Worm (Caenorhabditis elegans) whole organism, L2 larva: ENCODE results near the gene gldi-7.

ENCODE experiments used
- C34F6.9 ChIP-seq: fragments of 150-350 bp; optimal IDR thresholded peaks from 2 replicates; lab custom pipeline; 2014; ENCODE audit warnings: missing biosample characterization, missing genetic modification characterization
- F13H6.1 ChIP-seq: sonication (generic microtip); optimal IDR thresholded peaks from 2 replicates; lab custom pipeline; 2016; ENCODE audit warnings: missing genetic modification characterization, missing compliant biosample characterization
- R02D3.7 ChIP-seq: fragments of 150-350 bp; optimal IDR thresholded peaks from 2 replicates; lab custom pipeline; 2014; ENCODE audit warnings: missing biosample characterization, missing genetic modification characterization
- Y55F3AM.14 ChIP-seq: fragments of 200-800 bp; sonication (Bioruptor generic); optimal IDR thresholded peaks from 2 replicates; lab custom pipeline; 2018; ENCODE audit warnings: mild to moderate bottlenecking, missing genetic modification characterization, missing compliant biosample characterization
- aly-2 ChIP-seq: fragments of 150-350 bp; optimal IDR thresholded peaks from 2 replicates; lab custom pipeline; 2014; ENCODE audit warnings: missing biosample characterization, missing genetic modification characterization
- blmp-1 ChIP-seq: sonication (generic microtip); optimal IDR thresholded peaks from 2 replicates; lab custom pipeline; 2017; ENCODE audit warnings: missing genetic modification characterization, mild to moderate bottlenecking, missing compliant biosample characterization, antibody characterized with exemption, moderate library complexity; ENCODE audit not compliant: insufficient read depth
- crh-2 ChIP-seq: sonication (generic microtip); optimal IDR thresholded peaks from 2 replicates; lab custom pipeline; 2017; ENCODE audit warnings: missing biosample characterization, missing genetic modification characterization
- egl-27 ChIP-seq: sonication (generic microtip); optimal IDR thresholded peaks from 3 replicates; lab custom pipeline; 2017; ENCODE audit warnings: missing biosample characterization, missing genetic modification reagents, missing genetic modification characterization
- fos-1 ChIP-seq: fragments of 150-350 bp; optimal IDR thresholded peaks from 2 replicates; lab custom pipeline; 2014; ENCODE audit warnings: missing biosample characterization, missing genetic modification characterization
- gmeb-1 ChIP-seq: fragments of 150-350 bp; optimal IDR thresholded peaks from 2 replicates; lab custom pipeline; 2014; ENCODE audit warnings: missing biosample characterization, missing genetic modification characterization
- lin-11 ChIP-seq: fragments of 150-350 bp; sonication (generic microtip); optimal IDR thresholded peaks from 2 replicates; lab custom pipeline; 2014; ENCODE audit warnings: missing biosample characterization, missing genetic modification characterization, inconsistent platforms, mixed read lengths
- lin-39 ChIP-seq: fragments of 150-350 bp; optimal IDR thresholded peaks from 2 replicates; lab custom pipeline; 2014; ENCODE audit warnings: missing biosample characterization, missing genetic modification reagents, missing genetic modification characterization
- lsy-2 ChIP-seq, 2 experiments: fragments of 150-350 bp in 1 of 2; sonication (generic microtip) in 1 of 2; optimal IDR thresholded peaks; 2 replicates each; lab custom pipeline; 2014 to 2017; ENCODE audit warnings: missing biosample characterization in 2 of 2, missing genetic modification characterization in 2 of 2
- mbf-1 ChIP-seq: sonication (generic microtip); optimal IDR thresholded peaks from 2 replicates; lab custom pipeline; 2017; ENCODE audit warnings: missing biosample characterization, missing genetic modification characterization
- nhr-11 ChIP-seq: fragments of 150-350 bp; optimal IDR thresholded peaks from 2 replicates; lab custom pipeline; 2014; ENCODE audit warnings: missing biosample characterization, missing genetic modification characterization
- nhr-129 ChIP-seq: fragments of 150-350 bp; optimal IDR thresholded peaks from 2 replicates; lab custom pipeline; 2014; ENCODE audit warnings: missing biosample characterization, missing genetic modification characterization
- nhr-23 ChIP-seq: fragments of 150-350 bp; optimal IDR thresholded peaks from 2 replicates; lab custom pipeline; 2014; ENCODE audit warnings: missing biosample characterization, missing genetic modification reagents, missing genetic modification characterization
- nhr-237 ChIP-seq: fragments of 150-350 bp; optimal IDR thresholded peaks from 2 replicates; lab custom pipeline; 2014; ENCODE audit warnings: missing biosample characterization, missing genetic modification characterization
- nhr-25 ChIP-seq: fragments of 150-350 bp; sonication (generic microtip); optimal IDR thresholded peaks from 3 replicates; lab custom pipeline; 2014; ENCODE audit warnings: missing biosample characterization, missing genetic modification characterization
- peb-1 ChIP-seq: fragments of 150-350 bp; optimal IDR thresholded peaks from 2 replicates; lab custom pipeline; 2014; ENCODE audit warnings: missing biosample characterization, missing genetic modification characterization
- sem-4 ChIP-seq: fragments of 150-350 bp; optimal IDR thresholded peaks from 2 replicates; lab custom pipeline; 2014; ENCODE audit warnings: missing biosample characterization, missing genetic modification reagents, missing genetic modification characterization
- sma-3 ChIP-seq: sonication (generic microtip); optimal IDR thresholded peaks from 2 replicates; lab custom pipeline; 2016; ENCODE audit warnings: missing genetic modification reagents, missing genetic modification characterization, missing compliant biosample characterization
- sma-9 ChIP-seq, 2 experiments: fragments of 150-350 bp in 1 of 2; sonication (generic microtip) in 1 of 2; optimal IDR thresholded peaks; 2 replicates each; lab custom pipeline; 2014 to 2016; ENCODE audit warnings: missing genetic modification characterization in 2 of 2, mild to moderate bottlenecking in 1 of 2, missing biosample characterization in 1 of 2, missing compliant biosample characterization in 1 of 2, missing genetic modification reagents in 1 of 2, moderate library complexity in 1 of 2
- snpc-4 ChIP-seq: fragments of 150-350 bp; optimal IDR thresholded peaks from 2 replicates; lab custom pipeline; 2014; ENCODE audit warnings: missing biosample characterization, missing genetic modification characterization
- unc-39 ChIP-seq: fragments of 150-350 bp; optimal IDR thresholded peaks from 2 replicates; lab custom pipeline; 2014; ENCODE audit warnings: missing biosample characterization, missing genetic modification characterization
- unc-55 ChIP-seq: fragments of 150-350 bp; sonication (generic microtip); optimal IDR thresholded peaks from 3 replicates; lab custom pipeline; 2014; ENCODE audit warnings: missing biosample characterization, missing genetic modification reagents, missing genetic modification characterization
- unc-62 ChIP-seq: fragments of 150-350 bp; optimal IDR thresholded peaks from 2 replicates; lab custom pipeline; 2014; ENCODE audit warnings: missing biosample characterization, missing genetic modification reagents, missing genetic modification characterization
- zag-1 ChIP-seq: fragments of 150-350 bp; optimal IDR thresholded peaks from 2 replicates; lab custom pipeline; 2014; ENCODE audit warnings: missing biosample characterization, missing genetic modification characterization
- ztf-1 ChIP-seq: fragments of 200-800 bp; sonication (Bioruptor generic); conservative IDR thresholded peaks from 2 replicates; pipeline ENCODE4 v1.3.6; 2022; ENCODE audit warnings: missing genetic modification characterization, missing compliant biosample characterization
- ztf-4 ChIP-seq: fragments of 150-350 bp; optimal IDR thresholded peaks from 2 replicates; lab custom pipeline; 2014; ENCODE audit warnings: missing biosample characterization, missing genetic modification characterization

The gldi-7 gene

ce11 chrII:8545315-8545714, 14.3 kb upstream of the gldi-7 start, which contains the start of gene decr-1.2:
TSS of gene decr-1.2 (plus strand) at chrII:8545615.
- TF ChIP-seq F13H6.1 (tag; lab: Kevin White, UChicago) (no peak), nhr-23 (tag; lab: Kevin White, UChicago) (no peak), ztf-1 (GFP tag; lab: Robert Waterston, UW) (no peak)

ce11 chrII:8540412-8540811, 9.4 kb upstream of the gldi-7 start, which contains the start of gene pqn-73:
TSS of gene pqn-73 (plus strand) at chrII:8540712.
- no peak for TF ChIP-seq lin-11
- TF ChIP-seq R02D3.7 (tag; lab: Kevin White, UChicago) = no peak
- no peak for TF ChIP-seq aly-2 (tag; lab: Kevin White, UChicago)
- no peak for TF ChIP-seq crh-2 (tag; lab: Kevin White, UChicago)
- TF ChIP-seq fos-1 (tag; lab: Kevin White, UChicago) = no peak
- no peak for TF ChIP-seq nhr-11 (tag; lab: Kevin White, UChicago)
- no peak for TF ChIP-seq zag-1 (tag; lab: Kevin White, UChicago)
- no peak for TF ChIP-seq ztf-4
- no peak for TF ChIP-seq egl-27 (tag; lab: Kevin White, UChicago)

- TF ChIP-seq F13H6.1 (tag; lab: Kevin White, UChicago) (no peak), ztf-1 (GFP tag; lab: Robert Waterston, UW) (no peak), Y55F3AM.14 (GFP tag; lab: Kevin White, UChicago) (no peak), aly-2 (tag; lab: Kevin White, UChicago) (no peak), mbf-1 (no peak), lin-39 (tag; lab: Kevin White, UChicago) (no peak), snpc-4 (tag; lab: Kevin White, UChicago) (no peak)
These were observed 5.0 kb upstream of the gldi-7 start, which contains the start of gene W01C9.2 for ce11 chrII:8536060-8536459. TSS of gene W01C9.2 (plus strand) at chrII:8536360.

- TF ChIP-seq unc-39 (no peak), peb-1 (tag; lab: Kevin White, UChicago) (no peak), nhr-129 (tag; lab: Kevin White, UChicago) (peak; percentile 32), blmp-1 (peak; percentile 28), sem-4 (tag; lab: Kevin White, UChicago) (no peak)
These were observed 993 bp upstream of the gldi-7 start for ce11 chrII:8532015-8532414.

ce11 chrII:8529176-8529698, 1.8 kb downstream of the gldi-7 start:
- no peak for TF ChIP-seq mbf-1
- no peak for TF ChIP-seq ztf-1 (GFP tag; lab: Robert Waterston, UW)
- no peak for TF ChIP-seq Y55F3AM.14 (GFP tag; lab: Kevin White, UChicago)
- no peak for TF ChIP-seq nhr-237
- TF ChIP-seq lin-11 = no peak
- TF ChIP-seq nhr-25 (tag; lab: Kevin White, UChicago) = peak; percentile 54
- TF ChIP-seq, all 48 proteins: peak for 1

ce11 chrII:8525133-8525736, 5.8 kb downstream of the gldi-7 start, which contains the start of the genes prp-9 and mrps-18B:
TSS of gene prp-9 (minus strand) at chrII:8525396.
TSS of gene mrps-18B (plus strand) at chrII:8525681.
- TF ChIP-seq crh-2 (tag; lab: Kevin White, UChicago) (peak; percentile 15), lin-39 (tag; lab: Kevin White, UChicago) (no peak), mbf-1 (no peak), unc-62 (GFP tag; lab: Kevin White, UChicago) (no peak), sem-4 (tag; lab: Kevin White, UChicago) (peak; percentile 11), nhr-11 (tag; lab: Kevin White, UChicago) (no peak), sma-9 (GFP tag; optimal IDR thresholded peaks at IDR 0.05; lab: Kevin White, UChicago) (peak; percentile 16), sma-9 (tag; optimal IDR thresholded peaks at IDR 0.05; lab: Kevin White, UChicago) (no peak), gmeb-1 (tag; lab: Kevin White, UChicago) (peak; percentile 28), lsy-2 (tag; optimal IDR thresholded peaks at IDR 0.05; lab: Kevin White, UChicago) (peak in 1 of 2 experiments; percentile 74), sma-3 (GFP tag; lab: Kevin White, UChicago) (peak; percentile 13), unc-55 (GFP tag; lab: Kevin White, UChicago) (peak; percentile 57), nhr-23 (tag; lab: Kevin White, UChicago) (no peak), F13H6.1 (tag; lab: Kevin White, UChicago) (peak; percentile 34), ztf-4 (no peak), C34F6.9 (tag; lab: Kevin White, UChicago) (no peak)
